Fruit fly (Drosophila melanogaster): ENCODE data around the gene eIF4EHP.

- TF ChIP-seq CTCF (optimal IDR thresholded peaks at IDR 0.05) (no peak), CG8478 (optimal IDR thresholded peaks at IDR 0.05) (no peak)
Observed at dm6 chr3R:24024123-24024522, 84.6 kb downstream of the eIF4EHP start.

Data from S2 (cell line).